Worm (Caenorhabditis elegans): ENCODE results near the gene C40A11.4.
"Not testable (repeated sequence)": the region's sequence is repeated elsewhere in the genome, so short reads cannot be mapped to it uniquely, and the experiment has no call there.

DNA sequence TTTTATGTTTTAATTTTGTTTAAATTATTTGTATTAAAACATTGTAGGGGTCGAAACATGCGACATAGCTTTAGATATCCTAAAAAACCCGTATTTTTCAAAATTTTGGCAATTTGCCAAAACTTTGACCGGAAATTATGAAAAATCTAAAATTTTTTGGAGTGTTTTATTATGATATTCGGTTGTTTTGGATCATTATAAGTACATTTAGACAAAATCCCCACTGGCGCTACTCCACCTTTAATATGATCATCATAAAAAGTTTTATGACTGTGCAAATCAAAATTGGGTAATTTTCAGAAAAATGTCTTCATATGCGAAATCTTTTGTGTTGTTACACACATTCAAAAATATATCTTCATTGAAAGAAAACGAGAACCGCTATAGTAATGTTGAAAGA, 16.5 kb downstream of the C40A11.4 start, which contains the start of gene math-18:
- TF ChIP-seq ztf-4, mdl-1 (tag; optimal IDR thresholded peaks at IDR 0.05): not testable (repeated sequence)

Measured in whole organism, L3 larva.